Worm (Caenorhabditis elegans) whole organism, L4 larva: ENCODE measurements around the gene sru-36.

Source experiments
- D1046.2 ChIP-seq: fragments of 200-800 bp; sonication (Bioruptor generic); IDR thresholded peaks from 2 replicates; pipeline ENCODE4 v1.3.6; 2022; ENCODE audit warnings: missing genetic modification characterization, missing compliant biosample characterization
- F37D6.2 ChIP-seq: sonication (generic microtip); optimal IDR thresholded peaks from 2 replicates; lab custom pipeline; 2016; ENCODE audit warnings: mild to moderate bottlenecking, missing genetic modification characterization, missing compliant biosample characterization
- F44E2.7 ChIP-seq: fragments of 200-800 bp; sonication (Bioruptor generic); IDR thresholded peaks from 2 replicates; pipeline ENCODE4 v2.1.2; 2022; ENCODE audit warnings: missing genetic modification characterization, missing compliant biosample characterization
- F49E8.2 ChIP-seq: sonication (generic microtip); optimal IDR thresholded peaks from 2 replicates; lab custom pipeline; 2016; ENCODE audit warnings: missing compliant biosample characterization, mild to moderate bottlenecking, missing genetic modification characterization, borderline replicate concordance
- Y5F2A.4 ChIP-seq: fragments of 200-800 bp; sonication (Bioruptor generic); optimal IDR thresholded peaks from 2 replicates; lab custom pipeline; 2018; ENCODE audit warnings: mild to moderate bottlenecking, missing genetic modification characterization, missing compliant biosample characterization
- ZK337.2 ChIP-seq: fragments of 200-800 bp; sonication (Bioruptor generic); IDR thresholded peaks from 2 replicates; pipeline ENCODE4 v1.3.6; 2022; ENCODE audit warnings: missing genetic modification reagents, missing genetic modification characterization, missing compliant biosample characterization
- aha-1 ChIP-seq: fragments of 150-350 bp; peaks from one replicate; lab custom pipeline; 2014; ENCODE audit warnings: missing biosample characterization, missing genetic modification characterization
- ama-1 ChIP-seq: fragments of 150-350 bp; optimal IDR thresholded peaks from 2 replicates; lab custom pipeline; 2014; ENCODE audit warnings: inconsistent platforms, mixed read lengths
- arid-1 ChIP-seq: fragments of 200-800 bp; sonication (Bioruptor generic); conservative IDR thresholded peaks from 2 replicates; pipeline ENCODE4 v1.3.6; 2022; ENCODE audit warnings: missing genetic modification reagents, missing genetic modification characterization, missing compliant biosample characterization
- ceh-62 ChIP-seq: sonication (generic microtip); optimal IDR thresholded peaks from 2 replicates; lab custom pipeline; 2017; ENCODE audit warnings: missing biosample characterization, missing genetic modification characterization
- ceh-82 ChIP-seq: sonication (generic microtip); optimal IDR thresholded peaks from 2 replicates; lab custom pipeline; 2017; ENCODE audit warnings: missing biosample characterization, missing genetic modification characterization
- daf-8 ChIP-seq: fragments of 200-800 bp; sonication (Bioruptor generic); IDR thresholded peaks from 2 replicates; pipeline ENCODE4 v1.3.6; 2022; ENCODE audit warnings: missing genetic modification characterization, missing compliant biosample characterization
- dmd-6 ChIP-seq: fragments of 200-800 bp; sonication (Bioruptor generic); IDR thresholded peaks from 2 replicates; pipeline ENCODE4 v1.3.6; 2022; ENCODE audit warnings: missing genetic modification reagents, missing genetic modification characterization, missing compliant biosample characterization
- dmd-9 ChIP-seq: fragments of 200-800 bp; sonication (Bioruptor generic); IDR thresholded peaks from 2 replicates; pipeline ENCODE4 v1.3.6; 2022; ENCODE audit warnings: missing genetic modification reagents, missing genetic modification characterization, missing compliant biosample characterization
- gei-8 ChIP-seq: fragments of 200-800 bp; sonication (Bioruptor generic); optimal IDR thresholded peaks from 2 replicates; lab custom pipeline; 2018; ENCODE audit warnings: mild to moderate bottlenecking, missing genetic modification characterization, missing compliant biosample characterization
- hif-1 ChIP-seq, 2 experiments: sonication (generic microtip); optimal IDR thresholded peaks; 2 replicates each; lab custom pipeline; 2016 to 2017; ENCODE audit warnings: missing compliant biosample characterization in 2 of 2, missing genetic modification characterization in 2 of 2, missing genetic modification reagents in 2 of 2, missing genotype in 2 of 2, mild to moderate bottlenecking in 1 of 2
- hmg-1.1 ChIP-seq: fragments of 200-800 bp; sonication (Bioruptor generic); IDR thresholded peaks from 2 replicates; pipeline ENCODE4 v1.3.6; 2022; ENCODE audit warnings: missing genetic modification reagents, missing genetic modification characterization, missing compliant biosample characterization
- jun-1 ChIP-seq: fragments of 150-350 bp; optimal IDR thresholded peaks from 2 replicates; lab custom pipeline; 2014; ENCODE audit warnings: missing biosample characterization, missing genetic modification reagents, missing genetic modification characterization
- lir-3 ChIP-seq: sonication (generic microtip); optimal IDR thresholded peaks from 2 replicates; lab custom pipeline; 2016; ENCODE audit warnings: mild to moderate bottlenecking, missing genetic modification characterization, missing compliant biosample characterization
- madf-5 ChIP-seq, 2 experiments: fragments of 200-800 bp; sonication (Bioruptor generic); IDR thresholded peaks; 2 replicates each; pipeline ENCODE4 v1.3.6; 2022; ENCODE audit warnings: missing compliant biosample characterization in 2 of 2, missing genetic modification characterization in 2 of 2
- madf-9 ChIP-seq: fragments of 200-800 bp; sonication (Bioruptor generic); conservative IDR thresholded peaks from 2 replicates; pipeline ENCODE4 v1.3.6; 2022; ENCODE audit warnings: missing genetic modification reagents, missing genetic modification characterization, missing compliant biosample characterization
- mes-2 ChIP-seq: sonication (generic microtip); optimal IDR thresholded peaks from 2 replicates; lab custom pipeline; 2016; ENCODE audit warnings: missing genotype, mild to moderate bottlenecking, missing genetic modification characterization, missing compliant biosample characterization; ENCODE audit not compliant: poor library complexity, severe bottlenecking
- nhr-11 ChIP-seq: fragments of 150-350 bp; optimal IDR thresholded peaks from 2 replicates; lab custom pipeline; 2014; ENCODE audit warnings: missing biosample characterization, missing genetic modification characterization
- nhr-111 ChIP-seq: fragments of 200-800 bp; sonication (Bioruptor generic); optimal IDR thresholded peaks from 2 replicates; lab custom pipeline; 2018; ENCODE audit warnings: mild to moderate bottlenecking, missing genetic modification characterization, missing compliant biosample characterization
- nhr-28 ChIP-seq: fragments of 150-350 bp; optimal IDR thresholded peaks from 2 replicates; lab custom pipeline; 2014; ENCODE audit warnings: missing biosample characterization, missing genetic modification characterization
- nhr-42 ChIP-seq: fragments of 200-800 bp; sonication (Bioruptor generic); IDR thresholded peaks from 2 replicates; pipeline ENCODE4 v1.3.6; 2022; ENCODE audit warnings: missing genetic modification characterization, missing compliant biosample characterization
- pha-4 ChIP-seq, 2 experiments: fragments of 150-350 bp in 1 of 2; fragments of 200-800 bp in 1 of 2; sonication (Bioruptor generic) in 1 of 2; IDR thresholded peaks in 1 of 2; optimal IDR thresholded peaks in 1 of 2; 2 replicates each; pipeline versions ENCODE4 v1.3.6 to Lab custom; 2014 to 2022; ENCODE audit warnings: missing genetic modification characterization in 2 of 2, missing genetic modification reagents in 2 of 2, missing biosample characterization in 1 of 2, missing compliant biosample characterization in 1 of 2
- pqm-1 ChIP-seq: sonication (generic microtip); optimal IDR thresholded peaks from 2 replicates; lab custom pipeline; 2017; ENCODE audit warnings: missing biosample characterization, missing genetic modification characterization
- saeg-2 ChIP-seq: fragments of 200-800 bp; sonication (Bioruptor generic); IDR thresholded peaks from 2 replicates; pipeline ENCODE4 v1.3.6; 2022; ENCODE audit warnings: missing genetic modification reagents, missing genetic modification characterization, missing compliant biosample characterization
- skn-1 ChIP-seq: fragments of 150-350 bp; optimal IDR thresholded peaks from 2 replicates; lab custom pipeline; 2014; ENCODE audit warnings: missing biosample characterization, missing genetic modification characterization
- spr-1 ChIP-seq: sonication (generic microtip); optimal IDR thresholded peaks from 2 replicates; lab custom pipeline; 2016; ENCODE audit warnings: mild to moderate bottlenecking, missing genetic modification characterization, missing compliant biosample characterization
- tag-97 ChIP-seq: fragments of 200-800 bp; sonication (Bioruptor generic); IDR thresholded peaks from 2 replicates; pipeline ENCODE4 v1.3.6; 2022; ENCODE audit warnings: missing genetic modification characterization, missing compliant biosample characterization
- unc-39 ChIP-seq: sonication (generic microtip); optimal IDR thresholded peaks from 2 replicates; lab custom pipeline; 2017; ENCODE audit warnings: missing biosample characterization, missing genetic modification characterization
- unc-62 ChIP-seq, 3 experiments: fragments of 150-350 bp in 1 of 3; sonication (generic microtip); optimal IDR thresholded peaks in 2 of 3; peaks in 1 of 3; 1 replicate in 1 of 3; 2 replicates in 2 of 3; lab custom pipeline; 2014 to 2017; ENCODE audit warnings: missing biosample characterization in 3 of 3, missing genetic modification characterization in 3 of 3, missing genetic modification reagents in 3 of 3, missing genotype in 1 of 3
- vab-7 ChIP-seq: fragments of 200-800 bp; sonication (Bioruptor generic); IDR thresholded peaks from 2 replicates; pipeline ENCODE4 v1.3.6; 2022; ENCODE audit warnings: missing genetic modification reagents, missing genetic modification characterization, missing compliant biosample characterization
- zag-1 ChIP-seq: fragments of 150-350 bp; optimal IDR thresholded peaks from 2 replicates; lab custom pipeline; 2014; ENCODE audit warnings: missing biosample characterization, missing genetic modification characterization
- ztf-11 ChIP-seq: fragments of 150-350 bp; optimal IDR thresholded peaks from 2 replicates; lab custom pipeline; 2014; ENCODE audit warnings: missing biosample characterization, missing genetic modification characterization
- ztf-7 ChIP-seq: fragments of 150-350 bp; optimal IDR thresholded peaks from 2 replicates; lab custom pipeline; 2014; ENCODE audit warnings: missing biosample characterization, missing genetic modification characterization

The sru-36 gene

ce11 chrV:9856978-9857377 lies 15.5 kb downstream of the sru-36 start (continued):
- TF ChIP-seq zag-1 (tag; lab: Kevin White, UChicago) (no peak), madf-9 (GFP tag; lab: Robert Waterston, UW) (no peak), spr-1 (tag; lab: Kevin White, UChicago) (no peak), daf-8 (GFP tag; lab: Robert Waterston, UW) (no peak), nhr-28 (tag; lab: Kevin White, UChicago) (peak; percentile 78), skn-1 (tag; lab: Kevin White, UChicago) (no peak)
- TF ChIP-seq, all 104 proteins: peak for 5

DNA sequence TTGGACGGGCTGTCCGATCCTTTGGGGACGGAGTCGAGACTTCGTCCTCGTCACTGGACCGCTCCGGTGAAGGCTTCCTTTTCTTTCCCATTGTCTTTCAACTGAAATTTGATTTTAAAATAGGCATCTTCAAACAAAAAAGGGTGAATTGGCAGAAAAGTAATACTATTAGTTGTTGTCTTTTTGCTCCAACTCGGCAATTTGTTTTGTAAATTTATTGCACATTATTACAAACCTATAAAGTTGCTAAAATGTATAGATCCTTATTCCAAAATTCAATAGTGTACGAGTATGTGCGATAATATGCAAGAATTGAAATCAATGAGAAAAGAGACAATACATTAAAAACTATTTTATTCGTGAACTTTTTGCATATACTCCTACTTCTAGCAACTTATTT lies 18.4 kb downstream of the sru-36 start, which contains the start of gene lsy-12:
lsy-12 (minus strand) TSS at position 101 of the 400 bp plus-strand sequence.
- TF ChIP-seq D1046.2 (no peak), tag-97 (GFP tag; lab: Robert Waterston, UW) (no peak), Y5F2A.4 (GFP tag; lab: Kevin White, UChicago) (no peak), ztf-7 (tag; lab: Kevin White, UChicago) (no peak), jun-1 (no peak), ceh-82 (no peak), vab-7 (GFP tag; lab: Robert Waterston, UW) (no peak), hif-1 (tag; optimal IDR thresholded peaks at IDR 0.05; lab: Kevin White, UChicago) (no peak), lir-3 (tag; lab: Kevin White, UChicago) (no peak), nhr-28 (tag; lab: Kevin White, UChicago) (no peak), pha-4 (GFP tag; IDR thresholded peaks at IDR 0.05; lab: Robert Waterston, UW) (no peak), pha-4 (tag; optimal IDR thresholded peaks at IDR 0.05; lab: Kevin White, UChicago) (no peak), nhr-42 (GFP tag; lab: Robert Waterston, UW) (no peak), ztf-11 (tag; lab: Kevin White, UChicago) (no peak), mes-2 (no peak), arid-1 (GFP tag; lab: Robert Waterston, UW) (no peak), nhr-111 (GFP tag; lab: Kevin White, UChicago) (no peak), ama-1 (lab: Kevin White, UChicago) (no peak), zag-1 (tag; lab: Kevin White, UChicago) (no peak), unc-62 (GFP tag; optimal IDR thresholded peaks at IDR 0.05 in 1 of 2; lab: Kevin White, UChicago) (no peak), unc-62 (tag; optimal IDR thresholded peaks at IDR 0.05; lab: Kevin White, UChicago) (no peak)

DNA sequence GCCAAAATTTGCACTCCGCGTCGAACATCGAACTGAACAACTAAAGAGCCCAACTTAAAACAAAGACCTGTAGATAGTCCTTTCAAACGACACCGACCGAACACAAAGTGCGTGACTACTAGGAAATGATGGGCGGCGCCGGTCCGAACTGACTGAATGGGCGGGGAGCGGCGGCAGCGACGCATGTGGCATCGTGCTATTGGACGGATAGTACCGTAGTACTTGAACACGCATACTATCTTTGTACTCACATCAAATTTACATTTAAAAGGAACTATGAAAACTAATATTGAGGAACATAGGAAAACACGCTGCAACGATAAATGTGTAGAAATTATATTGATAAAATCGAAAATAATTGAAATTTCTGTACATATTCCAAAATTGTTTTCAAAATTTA lies 18.9 kb downstream of the sru-36 start:
- TF ChIP-seq dmd-9 (no peak), pqm-1 (tag; lab: Kevin White, UChicago) (no peak), aha-1 (tag; lab: Kevin White, UChicago) (peak; percentile 50), skn-1 (tag; lab: Kevin White, UChicago) (no peak)

- TF ChIP-seq F37D6.2 (no peak), jun-1 (no peak), saeg-2 (GFP tag; lab: Robert Waterston, UW) (no peak), ceh-62 (tag; lab: Kevin White, UChicago) (no peak), madf-5 (GFP tag; IDR thresholded peaks at IDR 0.05; lab: Robert Waterston, UW) (no peak), gei-8 (no peak), F49E8.2 (tag; lab: Kevin White, UChicago) (no peak), nhr-11 (tag; lab: Kevin White, UChicago) (no peak), hmg-1.1 (GFP tag; lab: Robert Waterston, UW) (no peak), dmd-6 (GFP tag; lab: Robert Waterston, UW) (no peak), ztf-11 (tag; lab: Kevin White, UChicago) (no peak), ZK337.2 (GFP tag; lab: Robert Waterston, UW) (no peak), dmd-9 (no peak), nhr-42 (GFP tag; lab: Robert Waterston, UW) (no peak), unc-39 (tag; lab: Kevin White, UChicago) (no peak), aha-1 (tag; lab: Kevin White, UChicago) (no peak), F44E2.7 (GFP tag; lab: Robert Waterston, UW) (no peak), lir-3 (tag; lab: Kevin White, UChicago) (no peak)
- TF ChIP-seq, all 104 proteins: peak for 0
Measured at ce11 chrV:9868311-9868710, 26.8 kb downstream of the sru-36 start, which contains the start of gene srab-17. srab-17 (minus strand) TSS chrV:9868411.
